Worm (Caenorhabditis elegans) whole organism, mixed stage, embryonic: ENCODE data around the gene T27C5.12.

Experiments used
- M03D4.4 ChIP-seq: sonication (generic microtip); optimal IDR thresholded peaks from 2 replicates; lab custom pipeline; 2017; ENCODE audit warnings: mild to moderate bottlenecking, missing genetic modification characterization, missing compliant biosample characterization
- ceh-43 ChIP-seq: fragments of 200-800 bp; sonication (Bioruptor generic); optimal IDR thresholded peaks from 2 replicates; lab custom pipeline; 2018; ENCODE audit warnings: mild to moderate bottlenecking, missing genetic modification characterization, moderate library complexity, missing compliant biosample characterization
- ceh-83 ChIP-seq: fragments of 200-800 bp; sonication (Bioruptor generic); optimal IDR thresholded peaks from 2 replicates; lab custom pipeline; 2018; ENCODE audit warnings: mild to moderate bottlenecking, missing genetic modification characterization, missing compliant biosample characterization
- ces-1 ChIP-seq: fragments of 150-350 bp; optimal IDR thresholded peaks from 2 replicates; lab custom pipeline; 2014; ENCODE audit warnings: missing biosample characterization, missing genetic modification reagents, missing genetic modification characterization
- cnd-1 ChIP-seq: fragments of 200-800 bp; sonication (Bioruptor generic); optimal IDR thresholded peaks from 2 replicates; lab custom pipeline; 2018; ENCODE audit warnings: mild to moderate bottlenecking, missing genetic modification characterization, missing compliant biosample characterization
- drap-1 ChIP-seq: fragments of 200-800 bp; sonication (Bioruptor generic); optimal IDR thresholded peaks from 3 replicates; lab custom pipeline; 2018; ENCODE audit warnings: mild to moderate bottlenecking, missing genetic modification characterization, missing compliant biosample characterization
- elt-1 ChIP-seq: sonication (generic microtip); optimal IDR thresholded peaks from 2 replicates; lab custom pipeline; 2017; ENCODE audit warnings: missing genetic modification characterization, mild to moderate bottlenecking, missing compliant biosample characterization, antibody characterized with exemption, moderate library complexity, borderline replicate concordance; ENCODE audit not compliant: insufficient read depth
- elt-3 ChIP-seq: fragments of 150-350 bp; optimal IDR thresholded peaks from 2 replicates; lab custom pipeline; 2014; ENCODE audit warnings: missing biosample characterization, missing genetic modification characterization
- ham-2 ChIP-seq: fragments of 200-800 bp; sonication (Bioruptor generic); optimal IDR thresholded peaks from 2 replicates; lab custom pipeline; 2018; ENCODE audit warnings: mild to moderate bottlenecking, missing genetic modification characterization, missing compliant biosample characterization
- hlh-1 ChIP-seq: fragments of 150-350 bp; optimal IDR thresholded peaks from 2 replicates; lab custom pipeline; 2014; ENCODE audit warnings: missing biosample characterization, missing genetic modification reagents, missing genetic modification characterization
- lin-13 ChIP-seq: fragments of 150-350 bp; optimal IDR thresholded peaks from 2 replicates; lab custom pipeline; 2014; ENCODE audit warnings: missing biosample characterization, missing genetic modification characterization
- lin-32 ChIP-seq: fragments of 200-800 bp; sonication (Bioruptor generic); optimal IDR thresholded peaks from 2 replicates; lab custom pipeline; 2018; ENCODE audit warnings: mild to moderate bottlenecking, missing genetic modification characterization, missing compliant biosample characterization
- lsy-2 ChIP-seq: fragments of 150-350 bp; optimal IDR thresholded peaks from 2 replicates; lab custom pipeline; 2014; ENCODE audit warnings: missing biosample characterization, missing genetic modification characterization
- mab-5 ChIP-seq: fragments of 150-350 bp; optimal IDR thresholded peaks from 2 replicates; lab custom pipeline; 2014; ENCODE audit warnings: missing biosample characterization, missing genetic modification characterization
- mep-1 ChIP-seq: fragments of 150-350 bp; optimal IDR thresholded peaks from 2 replicates; lab custom pipeline; 2017; ENCODE audit warnings: missing biosample characterization, missing genetic modification reagents, missing genetic modification characterization, inconsistent platforms
- mls-2 ChIP-seq: sonication (generic microtip); optimal IDR thresholded peaks from 2 replicates; lab custom pipeline; 2016; ENCODE audit warnings: mild to moderate bottlenecking, missing genetic modification characterization, moderate library complexity, missing compliant biosample characterization
- nhr-2 ChIP-seq: fragments of 150-350 bp; optimal IDR thresholded peaks from 2 replicates; lab custom pipeline; 2014; ENCODE audit warnings: missing biosample characterization, missing genetic modification characterization
- nhr-237 ChIP-seq: fragments of 150-350 bp; optimal IDR thresholded peaks from 2 replicates; lab custom pipeline; 2014; ENCODE audit warnings: missing biosample characterization, missing genetic modification characterization
- nhr-28 ChIP-seq: fragments of 150-350 bp; optimal IDR thresholded peaks from 2 replicates; lab custom pipeline; 2014; ENCODE audit warnings: missing biosample characterization, missing genetic modification characterization
- nhr-76 ChIP-seq: sonication (generic microtip); optimal IDR thresholded peaks from 2 replicates; lab custom pipeline; 2017; ENCODE audit warnings: missing biosample characterization, missing genetic modification characterization
- pha-4 ChIP-seq: fragments of 150-350 bp; optimal IDR thresholded peaks from 2 replicates; lab custom pipeline; 2018; ENCODE audit warnings: missing biosample characterization, missing genetic modification reagents, missing genetic modification characterization
- sem-2 ChIP-seq: fragments of 200-800 bp; sonication (Bioruptor generic); optimal IDR thresholded peaks from 2 replicates; lab custom pipeline; 2018; ENCODE audit warnings: mild to moderate bottlenecking, missing genetic modification characterization, missing compliant biosample characterization
- sptf-1 ChIP-seq: sonication (generic microtip); optimal IDR thresholded peaks from 2 replicates; lab custom pipeline; 2017; ENCODE audit warnings: mild to moderate bottlenecking, missing genetic modification characterization, moderate library complexity, missing compliant biosample characterization
- tbx-8 ChIP-seq: fragments of 200-800 bp; sonication (Bioruptor generic); optimal IDR thresholded peaks from 2 replicates; lab custom pipeline; 2018; ENCODE audit warnings: mild to moderate bottlenecking, missing genetic modification characterization, moderate library complexity, missing compliant biosample characterization
- unc-39 ChIP-seq: fragments of 150-350 bp; optimal IDR thresholded peaks from 2 replicates; lab custom pipeline; 2014; ENCODE audit warnings: missing biosample characterization, missing genetic modification characterization
- unc-62 ChIP-seq: fragments of 150-350 bp; optimal IDR thresholded peaks from 2 replicates; lab custom pipeline; 2014; ENCODE audit warnings: missing biosample characterization, missing genetic modification reagents, missing genetic modification characterization
- zip-8 ChIP-seq: fragments of 150-350 bp; optimal IDR thresholded peaks from 2 replicates; lab custom pipeline; 2014; ENCODE audit warnings: missing biosample characterization, missing genetic modification characterization
- ztf-11 ChIP-seq: fragments of 150-350 bp; optimal IDR thresholded peaks from 2 replicates; lab custom pipeline; 2014; ENCODE audit warnings: missing biosample characterization, missing genetic modification characterization

The T27C5.12 gene

ce11 chrV:17429262-17429661 lies 14.2 kb downstream of the T27C5.12 start:
- TF ChIP-seq elt-1 (no peak), cnd-1 (tag; lab: Kevin White, UChicago) (no peak), tbx-8 (GFP tag; lab: Kevin White, UChicago) (no peak), pha-4 (tag; lab: Kevin White, UChicago) (no peak), ces-1 (GFP tag; lab: Kevin White, UChicago) (no peak)

- TF ChIP-seq nhr-237 (tag; lab: Kevin White, UChicago) (no peak), tbx-8 (GFP tag; lab: Kevin White, UChicago) (no peak), mab-5 (tag; lab: Kevin White, UChicago) (no peak), mep-1 (tag; lab: Kevin White, UChicago) (no peak), sptf-1 (no peak), nhr-76 (tag; lab: Kevin White, UChicago) (no peak)
These were observed 15.0 kb downstream of the T27C5.12 start, which contains the start of gene T27C5.10 for ce11 chrV:17430066-17430465. Gene T27C5.10, minus strand, starts transcription at chrV:17430166.

- TF ChIP-seq hlh-1 (no peak), lsy-2 (no peak), nhr-237 (tag; lab: Kevin White, UChicago) (no peak), ham-2 (GFP tag; lab: Kevin White, UChicago) (no peak)
These were observed 15.9 kb downstream of the T27C5.12 start, which contains the start of gene srbc-27 for ce11 chrV:17430903-17431302. Gene srbc-27, plus strand, starts transcription at chrV:17431203.

ce11 chrV:17436492-17436891 lies 21.4 kb downstream of the T27C5.12 start, which contains the start of gene F20E11.18:
Gene F20E11.18, minus strand, starts transcription at chrV:17436592.
- no peak for TF ChIP-seq mls-2 (tag; lab: Kevin White, UChicago)
- TF ChIP-seq lin-32 (GFP tag; lab: Kevin White, UChicago) = no peak
- TF ChIP-seq zip-8 (tag; lab: Kevin White, UChicago) = no peak
- TF ChIP-seq ceh-43 (GFP tag; lab: Kevin White, UChicago) = no peak
- TF ChIP-seq tbx-8 (GFP tag; lab: Kevin White, UChicago) = no peak
- TF ChIP-seq lsy-2 = no peak
- no peak for TF ChIP-seq ham-2 (GFP tag; lab: Kevin White, UChicago)
- TF ChIP-seq elt-3 (tag; lab: Kevin White, UChicago) = no peak
- TF ChIP-seq unc-62 = no peak
- no peak for TF ChIP-seq sptf-1
- TF ChIP-seq sem-2 (GFP tag; lab: Kevin White, UChicago) = no peak
- no peak for TF ChIP-seq drap-1 (GFP tag; lab: Kevin White, UChicago)
- no peak for TF ChIP-seq pha-4 (tag; lab: Kevin White, UChicago)
- no peak for TF ChIP-seq nhr-2 (tag; lab: Kevin White, UChicago)
- TF ChIP-seq ztf-11 (tag; lab: Kevin White, UChicago) = no peak
- no peak for TF ChIP-seq cnd-1 (tag; lab: Kevin White, UChicago)
- no peak for TF ChIP-seq elt-1
- TF ChIP-seq nhr-76 (tag; lab: Kevin White, UChicago) = no peak
- no peak for TF ChIP-seq mab-5 (tag; lab: Kevin White, UChicago)

- TF ChIP-seq M03D4.4 (no peak), lsy-2 (no peak), nhr-28 (no peak)
These were observed 23.3 kb downstream of the T27C5.12 start, which contains the start of gene srsx-2 for ce11 chrV:17438317-17438716. Gene srsx-2, minus strand, starts transcription at chrV:17438417.

ce11 chrV:17439406-17439805 lies 24.4 kb downstream of the T27C5.12 start, which contains the start of gene srh-154:
Gene srh-154, plus strand, starts transcription at chrV:17439706.
- TF ChIP-seq lin-13 = no peak
- no peak for TF ChIP-seq ceh-83 (GFP tag; lab: Kevin White, UChicago)
- no peak for TF ChIP-seq unc-39 (tag; lab: Kevin White, UChicago)
- no peak for TF ChIP-seq M03D4.4
- TF ChIP-seq cnd-1 (tag; lab: Kevin White, UChicago) = no peak
- no peak for TF ChIP-seq mep-1 (tag; lab: Kevin White, UChicago)
- no peak for TF ChIP-seq unc-62
- no peak for TF ChIP-seq hlh-1
- no peak for TF ChIP-seq sem-2 (GFP tag; lab: Kevin White, UChicago)
- no peak for TF ChIP-seq drap-1 (GFP tag; lab: Kevin White, UChicago)
- no peak for TF ChIP-seq pha-4 (tag; lab: Kevin White, UChicago)
